Worm (Caenorhabditis elegans): ENCODE measurements around the gene H12D21.5.
A peak's percentile ranks its signal among the peaks of the same experiment; 100 is the strongest.

DNA sequence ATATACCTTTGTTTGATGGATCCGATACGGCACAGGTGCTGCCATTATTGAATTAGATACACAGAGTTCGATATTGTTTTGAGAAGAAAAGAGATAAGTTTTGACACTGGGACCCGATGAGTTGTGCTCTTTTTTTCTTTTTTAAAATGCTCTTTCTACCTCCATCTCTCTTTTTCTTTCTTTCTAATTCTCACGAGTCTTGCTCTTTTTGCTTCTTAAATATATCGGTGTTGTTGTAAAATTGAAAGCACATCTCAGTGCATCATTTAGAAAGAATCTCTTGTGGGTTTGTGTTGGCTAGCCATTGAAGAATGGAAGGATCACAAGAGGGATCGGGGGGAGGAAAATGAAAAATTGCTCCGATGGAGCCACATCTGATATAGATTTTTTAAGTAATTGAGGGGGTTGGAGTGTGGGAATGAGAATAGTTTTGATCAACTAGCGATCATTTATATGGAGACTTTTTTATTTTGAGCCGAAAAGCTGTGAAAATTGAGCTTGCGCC is 15.6 kb downstream of the H12D21.5 start, which contains the start of gene H12D21.9:
- TF ChIP-seq pag-3 (tag; optimal IDR thresholded peaks at IDR 0.05; ENCODE audit: borderline replicate concordance, insufficient read depth) (no peak), alr-1 (tag; optimal IDR thresholded peaks at IDR 0.05; ENCODE audit: borderline replicate concordance) (no peak), nhr-12 (tag; optimal IDR thresholded peaks at IDR 0.05) (no peak), fos-1 (tag; optimal IDR thresholded peaks at IDR 0.05) (no peak), rnt-1 (tag; optimal IDR thresholded peaks at IDR 0.05) (no peak), ama-1 (optimal IDR thresholded peaks at IDR 0.05) (no peak), dsc-1 (tag; optimal IDR thresholded peaks at IDR 0.05) (peak; percentile 85)

Measured in whole organism, L1 larva.